Fruit fly (Drosophila melanogaster): ENCODE results near the gene CG8065.

DNA sequence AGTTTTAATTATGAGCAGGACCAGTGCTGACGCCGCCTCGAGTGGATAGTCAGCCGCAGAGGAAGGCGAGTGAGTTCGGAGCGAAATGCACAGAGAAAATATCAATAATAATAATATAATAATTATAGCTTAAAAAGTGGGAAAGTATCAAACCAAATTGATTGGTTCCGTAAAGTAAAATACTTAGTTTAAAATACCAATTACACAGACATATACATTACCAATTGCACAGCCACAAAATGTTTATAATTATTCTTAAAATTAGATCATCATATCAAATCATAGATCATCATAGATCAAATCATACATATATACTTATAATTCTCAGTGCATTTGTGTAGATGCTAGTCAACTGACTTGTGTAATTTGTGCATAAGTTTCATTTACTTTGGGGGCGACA is 23.1 kb downstream of the CG8065 start:
- no peak for TF ChIP-seq psq (optimal IDR thresholded peaks at IDR 0.05)
- no peak for TF ChIP-seq Dll (optimal IDR thresholded peaks at IDR 0.05)
- TF ChIP-seq CG8478 (optimal IDR thresholded peaks at IDR 0.05), result no peak
- no peak for TF ChIP-seq pan (optimal IDR thresholded peaks at IDR 0.05)
- no peak for TF ChIP-seq usp (GFP tag; optimal IDR thresholded peaks at IDR 0.05)
